Fruit fly (Drosophila melanogaster) whole organism, embryonic: ENCODE data around the gene CG8112.
A peak's percentile ranks its signal among the peaks of the same experiment; 100 is the strongest.

ENCODE experiments used
- Abd-B ChIP-seq: fragments of 200-800 bp; sonication (Bioruptor generic); optimal IDR thresholded peaks from 2 replicates; lab custom pipeline; 2018; ENCODE audit warnings: missing biosample characterization, mild to moderate bottlenecking, missing genetic modification characterization, moderate library complexity
- Asciz ChIP-seq: fragments of 200-800 bp; sonication (Bioruptor generic); optimal IDR thresholded peaks from 2 replicates; lab custom pipeline; 2017; ENCODE audit warnings: missing biosample characterization, mild to moderate bottlenecking, missing genetic modification characterization, missing genetic modification reagents
- Awh ChIP-seq: fragments of 200-800 bp; sonication (Bioruptor generic); IDR thresholded peaks from 2 replicates; pipeline ENCODE4, ENCODE4 v1.3.6; 2022; ENCODE audit warnings: missing biosample characterization, missing genetic modification characterization
- B-H1 ChIP-seq: fragments of 200-800 bp; sonication (Bioruptor generic); IDR thresholded peaks from 3 replicates; pipeline ENCODE4 v1.3.6; 2022; ENCODE audit warnings: missing biosample characterization, missing genetic modification characterization
- Bteb2 ChIP-seq: fragments of 200-800 bp; sonication (Bioruptor generic); optimal IDR thresholded peaks from 2 replicates; lab custom pipeline; 2016; ENCODE audit warnings: missing biosample characterization, missing genetic modification characterization
- CG10209 ChIP-seq: fragments of 200-800 bp; sonication (Bioruptor generic); optimal IDR thresholded peaks from 3 replicates; lab custom pipeline; 2017; ENCODE audit warnings: missing biosample characterization, mild to moderate bottlenecking, missing genetic modification characterization, missing genetic modification reagents
- CG1024 ChIP-seq: fragments of 200-800 bp; sonication (Bioruptor generic); IDR thresholded peaks from 2 replicates; pipeline ENCODE4 v1.3.6; 2022; ENCODE audit warnings: missing biosample characterization, missing genetic modification characterization
- CG11504 ChIP-seq: fragments of 200-800 bp; sonication (Bioruptor generic); optimal IDR thresholded peaks from 3 replicates; lab custom pipeline; 2019; ENCODE audit warnings: missing biosample characterization, mild to moderate bottlenecking, missing genetic modification characterization, moderate library complexity
- CG14965 ChIP-seq: fragments of 200-800 bp; sonication (Bioruptor generic); optimal IDR thresholded peaks from 2 replicates; lab custom pipeline; 2016; ENCODE audit warnings: missing biosample characterization, missing genetic modification characterization, borderline replicate concordance
- CG16779 ChIP-seq: fragments of 200-800 bp; sonication (Bioruptor generic); IDR thresholded peaks from 2 replicates; pipeline ENCODE4 v1.3.6; 2022; ENCODE audit warnings: missing biosample characterization, missing genetic modification characterization
- CG18764 ChIP-seq: fragments of 200-800 bp; sonication (Bioruptor generic); optimal IDR thresholded peaks from 3 replicates; lab custom pipeline; 2016; ENCODE audit warnings: missing biosample characterization, missing genetic modification characterization
- CG30431 ChIP-seq: fragments of 200-800 bp; sonication (Bioruptor generic); optimal IDR thresholded peaks from 2 replicates; lab custom pipeline; 2017; ENCODE audit warnings: missing biosample characterization, missing genetic modification characterization
- CG32772 ChIP-seq: fragments of 200-800 bp; sonication (Bioruptor generic); IDR thresholded peaks from 2 replicates; pipeline ENCODE4 v1.3.6; 2022; ENCODE audit warnings: missing biosample characterization, missing genetic modification characterization
- CG4707 ChIP-seq: fragments of 200-800 bp; sonication (Bioruptor generic); optimal IDR thresholded peaks from 2 replicates; lab custom pipeline; 2018; ENCODE audit warnings: missing biosample characterization, mild to moderate bottlenecking, missing genetic modification characterization, moderate library complexity
- CG4820 ChIP-seq: fragments of 200-800 bp; sonication (Bioruptor generic); optimal IDR thresholded peaks from 3 replicates; lab custom pipeline; 2016; ENCODE audit warnings: missing biosample characterization, missing genetic modification characterization
- CG6813 ChIP-seq: fragments of 200-800 bp; sonication (Bioruptor generic); optimal IDR thresholded peaks from 2 replicates; lab custom pipeline; 2017; ENCODE audit warnings: missing biosample characterization, missing genetic modification characterization, mild to moderate bottlenecking, moderate library complexity, missing genetic modification reagents
- CG7745 ChIP-seq: fragments of 200-800 bp; sonication (Bioruptor generic); optimal IDR thresholded peaks from 2 replicates; lab custom pipeline; 2018; ENCODE audit warnings: missing biosample characterization, mild to moderate bottlenecking, missing genetic modification characterization, moderate library complexity
- CoRest ChIP-seq: fragments of 200-800 bp; sonication (Bioruptor generic); optimal IDR thresholded peaks from 3 replicates; lab custom pipeline; 2018; ENCODE audit warnings: missing biosample characterization, mild to moderate bottlenecking, missing genetic modification characterization, moderate library complexity
- Eip74EF ChIP-seq, 2 experiments: fragments of 200-800 bp in 1 of 2; fragments of >200 bp in 1 of 2; sonication (Bioruptor generic) in 1 of 2; optimal IDR thresholded peaks; 2 replicates each; lab custom pipeline; 2017 to 2019; ENCODE audit warnings: missing biosample characterization in 2 of 2, missing genetic modification characterization in 2 of 2, mild to moderate bottlenecking in 1 of 2, moderate library complexity in 1 of 2
- Elba2 ChIP-seq: fragments of 200-800 bp; sonication (Bioruptor generic); optimal IDR thresholded peaks from 3 replicates; lab custom pipeline; 2016; ENCODE audit warnings: missing biosample characterization, missing genetic modification characterization
- Fer2 ChIP-seq: fragments of 200-800 bp; sonication (Bioruptor generic); optimal IDR thresholded peaks from 2 replicates; lab custom pipeline; 2018; ENCODE audit warnings: missing biosample characterization, mild to moderate bottlenecking, missing genetic modification characterization, moderate library complexity
- HHEX ChIP-seq: fragments of 200-800 bp; sonication (Bioruptor generic); optimal IDR thresholded peaks from 3 replicates; lab custom pipeline; 2017; ENCODE audit warnings: missing biosample characterization, mild to moderate bottlenecking, missing genetic modification characterization, missing genetic modification reagents
- HLH54F ChIP-seq: fragments of 200-800 bp; sonication (Bioruptor generic); optimal IDR thresholded peaks from 3 replicates; lab custom pipeline; 2016; ENCODE audit warnings: missing biosample characterization, missing genetic modification characterization
- Hr3 ChIP-seq: fragments of 200-800 bp; sonication (Bioruptor generic); optimal IDR thresholded peaks from 3 replicates; lab custom pipeline; 2016; ENCODE audit warnings: missing biosample characterization, missing genetic modification characterization
- Med ChIP-seq: fragments of 200-800 bp; sonication (Bioruptor generic); peaks from one replicate; lab custom pipeline; 2016; ENCODE audit warnings: missing biosample characterization, missing genetic modification characterization, mild to moderate bottlenecking, inconsistent platforms, moderate library complexity
- Neu2 ChIP-seq: fragments of 200-800 bp; sonication (Bioruptor generic); optimal IDR thresholded peaks from 3 replicates; lab custom pipeline; 2016; ENCODE audit warnings: missing biosample characterization, missing genetic modification characterization, borderline replicate concordance
- Nf-YB ChIP-seq: fragments of 200-800 bp; sonication (Bioruptor generic); optimal IDR thresholded peaks from 3 replicates; lab custom pipeline; 2019; ENCODE audit warnings: missing biosample characterization, mild to moderate bottlenecking, missing genetic modification characterization, moderate library complexity
- Nf-YC ChIP-seq: fragments of 200-800 bp; optimal IDR thresholded peaks from 3 replicates; lab custom pipeline; 2019; ENCODE audit warnings: missing biosample characterization, mild to moderate bottlenecking, missing genetic modification characterization, moderate library complexity
- Usf ChIP-seq: fragments of 200-800 bp; sonication (Bioruptor generic); optimal IDR thresholded peaks from 2 replicates; lab custom pipeline; 2017; ENCODE audit warnings: missing genotype, missing biosample characterization, missing genetic modification characterization
- Xrp1 ChIP-seq: fragments of 200-800 bp; sonication (Bioruptor generic); IDR thresholded peaks from 2 replicates; pipeline ENCODE4 v1.3.6; 2022; ENCODE audit warnings: missing biosample characterization, missing genetic modification characterization
- abd-A ChIP-seq: fragments of 200-800 bp; sonication (Bioruptor generic); optimal IDR thresholded peaks from 3 replicates; lab custom pipeline; 2019; ENCODE audit warnings: missing biosample characterization, mild to moderate bottlenecking, missing genetic modification characterization, moderate library complexity
- bowl ChIP-seq: fragments of 200-800 bp; sonication (Bioruptor generic); IDR thresholded peaks from 2 replicates; pipeline ENCODE4 v1.3.6; 2022; ENCODE audit warnings: missing biosample characterization, missing genetic modification characterization
- da ChIP-seq: fragments of 200-800 bp; sonication (Bioruptor generic); optimal IDR thresholded peaks from 2 replicates; lab custom pipeline; 2016; ENCODE audit warnings: missing biosample characterization, missing genetic modification characterization
- dan ChIP-seq: fragments of 200-800 bp; sonication (Bioruptor generic); IDR thresholded peaks from 2 replicates; pipeline ENCODE4 v1.3.6; 2022; ENCODE audit warnings: missing biosample characterization, missing genetic modification characterization
- grn ChIP-seq: fragments of 200-800 bp; sonication (Bioruptor generic); optimal IDR thresholded peaks from 3 replicates; lab custom pipeline; 2017; ENCODE audit warnings: missing biosample characterization, missing genetic modification characterization
- hb ChIP-seq: fragments of 200-800 bp; sonication (Bioruptor generic); IDR thresholded peaks from 3 replicates; pipeline ENCODE4 v1.3.6; 2022; ENCODE audit warnings: missing biosample characterization, missing genetic modification characterization; ENCODE audit not compliant: partially characterized antibody
- hkb ChIP-seq, 2 experiments: fragments of 200-800 bp in 1 of 2; fragments of >200 bp in 1 of 2; sonication (Bioruptor generic) in 1 of 2; IDR thresholded peaks in 1 of 2; optimal IDR thresholded peaks in 1 of 2; 2 replicates each; pipeline versions ENCODE4 v1.3.6 to Lab custom; 2017 to 2022; ENCODE audit warnings: missing biosample characterization in 1 of 2, missing genetic modification characterization in 1 of 2
- kni ChIP-seq: fragments of 200-800 bp; sonication (Bioruptor generic); optimal IDR thresholded peaks from 3 replicates; lab custom pipeline; 2017; ENCODE audit warnings: mild to moderate bottlenecking, missing biosample characterization, missing genetic modification reagents, missing genetic modification characterization
- lilli ChIP-seq: fragments of 200-800 bp; sonication (Bioruptor generic); optimal IDR thresholded peaks from 3 replicates; lab custom pipeline; 2016; ENCODE audit warnings: missing biosample characterization, missing genetic modification characterization
- maf-S ChIP-seq: fragments of 200-800 bp; sonication (Bioruptor generic); optimal IDR thresholded peaks from 2 replicates; lab custom pipeline; 2016; ENCODE audit warnings: missing biosample characterization, missing genetic modification characterization
- otp ChIP-seq: fragments of 200-800 bp; sonication (Bioruptor generic); IDR thresholded peaks from 3 replicates; pipeline ENCODE4, ENCODE4 v1.3.6; 2022; ENCODE audit warnings: missing biosample characterization, missing genetic modification characterization
- pho ChIP-seq: fragments of 200-800 bp; sonication (Bioruptor generic); optimal IDR thresholded peaks from 2 replicates; lab custom pipeline; 2016; ENCODE audit warnings: missing biosample characterization, missing genetic modification characterization
- sc ChIP-seq, 3 experiments: fragments of >200 bp in 2 of 3; fragments of 200-800 bp in 1 of 3; sonication (Bioruptor generic) in 1 of 3; optimal IDR thresholded peaks; 2 replicates in 2 of 3; 3 replicates in 1 of 3; lab custom pipeline; 2017; ENCODE audit warnings: mild to moderate bottlenecking in 1 of 3, missing biosample characterization in 1 of 3, missing genetic modification characterization in 1 of 3, missing genetic modification reagents in 1 of 3
- schlank ChIP-seq: fragments of 200-800 bp; sonication (Bioruptor generic); optimal IDR thresholded peaks from 2 replicates; lab custom pipeline; 2018; ENCODE audit warnings: missing biosample characterization, mild to moderate bottlenecking, missing genetic modification characterization
- sisA ChIP-seq: fragments of 200-800 bp; sonication (Bioruptor generic); IDR thresholded peaks from 2 replicates; pipeline ENCODE4 v1.3.6; 2022; ENCODE audit warnings: missing biosample characterization, missing genetic modification characterization
- sr ChIP-seq: fragments of 200-800 bp; sonication (Bioruptor generic); IDR thresholded peaks from 3 replicates; pipeline ENCODE4 v1.3.6; 2022; ENCODE audit warnings: missing biosample characterization, missing genetic modification characterization
- tin ChIP-seq: fragments of 200-800 bp; sonication (Bioruptor generic); optimal IDR thresholded peaks from 3 replicates; lab custom pipeline; 2016; ENCODE audit warnings: missing biosample characterization, missing genetic modification characterization
- yki ChIP-seq: fragments of >200 bp; optimal IDR thresholded peaks from 3 replicates; lab custom pipeline; 2018

CG8112 gene

dm6 chr3R:8747134-8747870 is 34.6 kb downstream of the CG8112 start, which contains the start of the genes CG9801 and Nasp (continued):
- TF ChIP-seq CG6813 (GFP tag; lab: Kevin White, UChicago), result peak; percentile 4
- TF ChIP-seq yki (lab: Kevin White, UChicago), result no peak
- TF ChIP-seq Neu2 (GFP tag; lab: Kevin White, UChicago), result no peak
- peak; percentile 0 for TF ChIP-seq lilli (GFP tag; lab: Kevin White, UChicago)
- peak; percentile 36 for TF ChIP-seq Bteb2 (GFP tag; lab: Kevin White, UChicago)
- TF ChIP-seq CG18764 (GFP tag; lab: Kevin White, UChicago), result no peak
- peak; percentile 19; the same call in 1 of the 2 replicates for TF ChIP-seq sisA (GFP tag; lab: Robert Waterston, UW)
- 0 out of 2 replicates have a peak, but pooled peaks have one; percentile 29 for TF ChIP-seq CG32772
- no peak for TF ChIP-seq schlank
- peak; percentile 14 for TF ChIP-seq pho (GFP tag; lab: Kevin White, UChicago)
- TF ChIP-seq CoRest, result peak; percentile 44
- TF ChIP-seq Med (GFP tag; lab: Kevin White, UChicago), result peak; percentile 92
- peak; percentile 44 for TF ChIP-seq kni (GFP tag; lab: Kevin White, UChicago)
- no peak for TF ChIP-seq bowl
- TF ChIP-seq dan (GFP tag; lab: Robert Waterston, UW), result no peak
- no peak for TF ChIP-seq CG16779 (GFP tag; lab: Robert Waterston, UW)
- TF ChIP-seq Awh (GFP tag; lab: Robert Waterston, UW), result no peak
- peak; percentile 66 for TF ChIP-seq CG11504 (tag; lab: Kevin White, UChicago)
- no peak for TF ChIP-seq CG1024 (GFP tag; lab: Robert Waterston, UW)
- no peak for TF ChIP-seq otp (GFP tag; lab: Robert Waterston, UW)
- TF ChIP-seq Fer2 (tag; lab: Kevin White, UChicago), result no peak
- peak; percentile 13 for TF ChIP-seq CG10209 (GFP tag; lab: Kevin White, UChicago)
- TF ChIP-seq Nf-YC (tag; lab: Kevin White, UChicago), result peak; percentile 20
- TF ChIP-seq HHEX, result no peak
- TF ChIP-seq grn (GFP tag; lab: Kevin White, UChicago), result no peak
- TF ChIP-seq B-H1 (GFP tag; lab: Robert Waterston, UW), result no peak
- TF ChIP-seq Asciz (GFP tag; lab: Kevin White, UChicago), result no peak
- no peak for TF ChIP-seq sc (optimal IDR thresholded peaks at IDR 0.05; lab: Kevin White, UChicago)
- TF ChIP-seq sc (GFP tag; optimal IDR thresholded peaks at IDR 0.05; lab: Kevin White, UChicago), result no peak
- TF ChIP-seq HLH54F, result peak; percentile 33
- no peak for TF ChIP-seq Elba2
- peak; percentile 63; the same call in 2 of the 3 replicates for TF ChIP-seq hb (GFP tag; lab: Robert Waterston, UW)
- TF ChIP-seq CG4707 (GFP tag; lab: Kevin White, UChicago), result no peak
- TF ChIP-seq hkb (optimal IDR thresholded peaks at IDR 0.05; lab: Kevin White, UChicago), result no peak
- peak; percentile 24; the same call in 1 of the 2 replicates for TF ChIP-seq hkb (GFP tag; IDR thresholded peaks at IDR 0.05; lab: Robert Waterston, UW)
- no peak for TF ChIP-seq maf-S (GFP tag; lab: Kevin White, UChicago)
- 0 out of 3 replicates have a peak, but pooled peaks have one; percentile 8 for TF ChIP-seq sr
- TF ChIP-seq CG7745 (tag; lab: Kevin White, UChicago), result no peak
- TF ChIP-seq tin, result no peak
- peak; percentile 24; the same call in 1 of the 2 replicates for TF ChIP-seq Xrp1 (GFP tag; lab: Robert Waterston, UW)
- TF ChIP-seq Eip74EF (GFP tag; optimal IDR thresholded peaks at IDR 0.05; lab: Kevin White, UChicago), result peak in 1 of 2 experiments; percentile 73
- no peak for TF ChIP-seq Nf-YB (GFP tag; lab: Kevin White, UChicago)
- no peak for TF ChIP-seq abd-A (tag; lab: Kevin White, UChicago)
- TF ChIP-seq Hr3 (GFP tag; lab: Kevin White, UChicago), result no peak
- no peak for TF ChIP-seq da
- TF ChIP-seq CG14965, result no peak
- TF ChIP-seq CG4820 (GFP tag; lab: Kevin White, UChicago), result no peak
- no peak for TF ChIP-seq Usf
- no peak for TF ChIP-seq CG30431 (GFP tag; lab: Kevin White, UChicago)
- peak; percentile 36 for TF ChIP-seq Abd-B (GFP tag; lab: Kevin White, UChicago)
